Worm (Caenorhabditis elegans) whole organism, L4/young adult: ENCODE data around the gene pax-1.

Source experiments
- W03F9.2 ChIP-seq: fragments of 150-350 bp; optimal IDR thresholded peaks from 2 replicates; lab custom pipeline; 2014; ENCODE audit warnings: missing biosample characterization, missing genetic modification characterization
- dao-5 ChIP-seq: sonication (generic microtip); optimal IDR thresholded peaks from 2 replicates; lab custom pipeline; 2016; ENCODE audit warnings: missing genotype, missing genetic modification characterization, moderate library complexity, missing compliant biosample characterization
- him-1 ChIP-seq: sonication (generic microtip); optimal IDR thresholded peaks from 2 replicates; lab custom pipeline; 2016; ENCODE audit warnings: missing genotype, missing genetic modification reagents, missing genetic modification characterization, missing compliant biosample characterization

The pax-1 gene

ce11 chrV:8203085-8203643 is 21.6 kb upstream of the pax-1 start, which contains the start of gene cest-17:
Gene cest-17 (plus strand): TSS chrV:8203332.
- TF ChIP-seq dao-5 (tag; lab: Kevin White, UChicago): no peak
- no peak for TF ChIP-seq W03F9.2
- TF ChIP-seq him-1 (tag; lab: Kevin White, UChicago): no peak

ce11 chrV:8206931-8207330 is 17.8 kb upstream of the pax-1 start, which contains the start of gene timp-1:
Gene timp-1 (plus strand): TSS chrV:8207235.
- TF ChIP-seq W03F9.2 (no peak), dao-5 (tag; lab: Kevin White, UChicago) (no peak), him-1 (tag; lab: Kevin White, UChicago) (no peak)

ce11 chrV:8210527-8210926 is 14.2 kb upstream of the pax-1 start:
- no peak for TF ChIP-seq him-1 (tag; lab: Kevin White, UChicago)
- no peak for TF ChIP-seq W03F9.2
- TF ChIP-seq dao-5 (tag; lab: Kevin White, UChicago): no peak

- no peak for TF ChIP-seq him-1 (tag; lab: Kevin White, UChicago)
- no peak for TF ChIP-seq W03F9.2
- no peak for TF ChIP-seq dao-5 (tag; lab: Kevin White, UChicago)
Observed at ce11 chrV:8211993-8212392, 12.7 kb upstream of the pax-1 start.

ce11 chrV:8212816-8213215 is 11.9 kb upstream of the pax-1 start:
- no peak for TF ChIP-seq him-1 (tag; lab: Kevin White, UChicago)
- TF ChIP-seq dao-5 (tag; lab: Kevin White, UChicago): no peak
- no peak for TF ChIP-seq W03F9.2

ce11 chrV:8213868-8214267 is 10.9 kb upstream of the pax-1 start, which contains the start of gene K07C11.7:
Gene K07C11.7 (minus strand): TSS chrV:8213968.
- TF ChIP-seq dao-5 (tag; lab: Kevin White, UChicago): no peak
- TF ChIP-seq him-1 (tag; lab: Kevin White, UChicago): no peak
- TF ChIP-seq W03F9.2: no peak

ce11 chrV:8215158-8215557 is 9.6 kb upstream of the pax-1 start:
- TF ChIP-seq dao-5 (tag; lab: Kevin White, UChicago): no peak
- no peak for TF ChIP-seq W03F9.2
- TF ChIP-seq him-1 (tag; lab: Kevin White, UChicago): no peak

ce11 chrV:8217118-8217517 is 7.6 kb upstream of the pax-1 start:
- TF ChIP-seq him-1 (tag; lab: Kevin White, UChicago) (no peak), dao-5 (tag; lab: Kevin White, UChicago) (no peak), W03F9.2 (no peak)

- no peak for TF ChIP-seq dao-5 (tag; lab: Kevin White, UChicago)
- TF ChIP-seq W03F9.2: no peak
- no peak for TF ChIP-seq him-1 (tag; lab: Kevin White, UChicago)
Observed at ce11 chrV:8217661-8218265, 7.0 kb upstream of the pax-1 start, which contains the start of gene K07C11.8. Gene K07C11.8 (minus strand): TSS chrV:8217884.

- TF ChIP-seq dao-5 (tag; lab: Kevin White, UChicago) (no peak), him-1 (tag; lab: Kevin White, UChicago) (no peak), W03F9.2 (no peak)
Observed at ce11 chrV:8219550-8219949, 5.2 kb upstream of the pax-1 start.

ce11 chrV:8221083-8221538 is 3.6 kb upstream of the pax-1 start, which contains the start of the genes cogc-6 and air-1:
Gene cogc-6 (minus strand): TSS chrV:8221316.
Gene air-1 (plus strand): TSS chrV:8221488.
- TF ChIP-seq dao-5 (tag; lab: Kevin White, UChicago) (no peak), him-1 (tag; lab: Kevin White, UChicago) (no peak), W03F9.2 (no peak)

ce11 chrV:8223417-8223816 is 1.3 kb upstream of the pax-1 start:
- TF ChIP-seq him-1 (tag; lab: Kevin White, UChicago) (no peak), W03F9.2 (no peak), dao-5 (tag; lab: Kevin White, UChicago) (no peak)

ce11 chrV:8226812-8227211 is 2.1 kb downstream of the pax-1 start, which contains the start of gene K07C11.10:
Gene K07C11.10 (minus strand): TSS chrV:8226912.
- TF ChIP-seq him-1 (tag; lab: Kevin White, UChicago) (no peak), W03F9.2 (no peak), dao-5 (tag; lab: Kevin White, UChicago) (no peak)

ce11 chrV:8228712-8229119 is 4.0 kb downstream of the pax-1 start:
- TF ChIP-seq dao-5 (tag; lab: Kevin White, UChicago) (no peak), W03F9.2 (peak; percentile 82), him-1 (tag; lab: Kevin White, UChicago) (peak; percentile 24)
